Worm (Caenorhabditis elegans): ENCODE data around the gene B0393.7.

B0393.7 gene

ce11 chrIII:4756983-4757382 is 20.9 kb downstream of the B0393.7 start, which contains the start of gene fbxl-2 (continued):
- TF ChIP-seq C17E4.6 (GFP tag; IDR thresholded peaks at IDR 0.05) (peak; percentile 90), Y56A3A.18 (GFP tag; IDR thresholded peaks at IDR 0.05) (peak; percentile 88), tbp1 (GFP tag; optimal IDR thresholded peaks at IDR 0.05) (peak; percentile 74), ZK185.1 (tag; optimal IDR thresholded peaks at IDR 0.05; ENCODE audit: poor library complexity, severe bottlenecking) (peak; percentile 92), Y79H2A.3 (GFP tag; conservative IDR thresholded peaks at IDR 0.05) (no peak), somi-1 (GFP tag; optimal IDR thresholded peaks at IDR 0.05) (peak; percentile 70), K12H6.12 (tag; optimal IDR thresholded peaks at IDR 0.05) (peak; percentile 85), egl-18 (GFP tag; IDR thresholded peaks at IDR 0.05) (0 out of 2 replicates have a peak, but pooled peaks have one; percentile 73), ztf-28 (GFP tag; IDR thresholded peaks at IDR 0.05) (peak; percentile 87; the same call in 1 of the 2 replicates), ccch-3 (GFP tag; optimal IDR thresholded peaks at IDR 0.05) (peak; percentile 22), attf-3 (GFP tag; conservative IDR thresholded peaks at IDR 0.05) (peak; percentile 80), unc-130 (GFP tag; optimal IDR thresholded peaks at IDR 0.05) (peak; percentile 36), ceh-58 (GFP tag; IDR thresholded peaks at IDR 0.05) (no peak), ekl-4 (GFP tag; IDR thresholded peaks at IDR 0.05) (peak; percentile 95), dpff-1 (tag; optimal IDR thresholded peaks at IDR 0.05) (no peak), lsy-27 (tag; optimal IDR thresholded peaks at IDR 0.05; ENCODE audit: borderline replicate concordance, insufficient read depth) (no peak), ceh-40 (GFP tag; IDR thresholded peaks at IDR 0.05) (no peak), D2030.7 (GFP tag; IDR thresholded peaks at IDR 0.05) (peak; percentile 89), mel-28 (tag; optimal IDR thresholded peaks at IDR 0.05; ENCODE audit: borderline replicate concordance) (no peak), mcd-1 (GFP tag; IDR thresholded peaks at IDR 0.05) (peak; percentile 96), attf-6 (GFP tag; IDR thresholded peaks at IDR 0.05) (peak; percentile 67; the same call in 1 of the 2 replicates), B0336.3 (GFP tag; IDR thresholded peaks at IDR 0.05) (peak; percentile 95), nfya-1 (tag; optimal IDR thresholded peaks at IDR 0.05; ENCODE audit: borderline replicate concordance, insufficient read depth) (no peak), egl-44 (GFP tag; IDR thresholded peaks at IDR 0.05) (peak; percentile 78), sptf-2 (GFP tag; optimal IDR thresholded peaks at IDR 0.05) (no peak), F23B12.7 (tag; optimal IDR thresholded peaks at IDR 0.05; ENCODE audit: insufficient read depth) (peak; percentile 83), C06A6.2 (GFP tag; conservative IDR thresholded peaks at IDR 0.05) (peak; percentile 85), ztf-22 (GFP tag; optimal IDR thresholded peaks at IDR 0.05) (no peak), ztf-6 (GFP tag; IDR thresholded peaks at IDR 0.05) (0 out of 2 replicates have a peak, but pooled peaks have one; percentile 26), pbrm-1 (GFP tag; IDR thresholded peaks at IDR 0.05) (peak; percentile 94), lag-1 (GFP tag; IDR thresholded peaks at IDR 0.05) (no peak), chd-7 (tag; optimal IDR thresholded peaks at IDR 0.05) (peak; percentile 71), F52B5.7 (tag; optimal IDR thresholded peaks at IDR 0.05) (peak; percentile 59), gei-17 (GFP tag; optimal IDR thresholded peaks at IDR 0.05) (peak; percentile 78), ztf-25 (GFP tag; IDR thresholded peaks at IDR 0.05) (no peak), snpc-4 (GFP tag; optimal IDR thresholded peaks at IDR 0.05) (peak; percentile 26), snpc-4 (tag; optimal IDR thresholded peaks at IDR 0.05) (peak in 3 of 4 experiments; percentile 74 to 82 (median 81)), bed-2 (GFP tag; IDR thresholded peaks at IDR 0.05) (peak; percentile 82), hsf-1 (GFP tag; IDR thresholded peaks at IDR 0.05) (peak; percentile 85), hmg-20 (GFP tag; IDR thresholded peaks at IDR 0.05) (peak; percentile 90), nhr-120 (GFP tag; IDR thresholded peaks at IDR 0.05) (no peak), F57A8.1 (GFP tag; optimal IDR thresholded peaks at IDR 0.05) (no peak), nhr-27 (tag; optimal IDR thresholded peaks at IDR 0.05) (no peak), lin-35 (GFP tag; optimal IDR thresholded peaks at IDR 0.05) (peak; percentile 91 to 99 (median 92)), let-526 (GFP tag; IDR thresholded peaks at IDR 0.05) (peak; percentile 85), F37B4.10 (GFP tag; IDR thresholded peaks at IDR 0.05) (0 out of 2 replicates have a peak, but pooled peaks have one; percentile 82), rpc-1 (optimal IDR thresholded peaks at IDR 0.05) (no peak), rpc-1 (tag; optimal IDR thresholded peaks at IDR 0.05) (no peak)

Measured in whole organism, young adult.